Worm (Caenorhabditis elegans) whole organism, L4/young adult: ENCODE results near the gene sru-37.

Source experiments
- W03F9.2 ChIP-seq: fragments of 150-350 bp; optimal IDR thresholded peaks from 2 replicates; lab custom pipeline; 2014; ENCODE audit warnings: missing biosample characterization, missing genetic modification characterization
- dao-5 ChIP-seq: sonication (generic microtip); optimal IDR thresholded peaks from 2 replicates; lab custom pipeline; 2016; ENCODE audit warnings: missing genotype, missing genetic modification characterization, moderate library complexity, missing compliant biosample characterization
- him-1 ChIP-seq: sonication (generic microtip); optimal IDR thresholded peaks from 2 replicates; lab custom pipeline; 2016; ENCODE audit warnings: missing genotype, missing genetic modification reagents, missing genetic modification characterization, missing compliant biosample characterization

DNA sequence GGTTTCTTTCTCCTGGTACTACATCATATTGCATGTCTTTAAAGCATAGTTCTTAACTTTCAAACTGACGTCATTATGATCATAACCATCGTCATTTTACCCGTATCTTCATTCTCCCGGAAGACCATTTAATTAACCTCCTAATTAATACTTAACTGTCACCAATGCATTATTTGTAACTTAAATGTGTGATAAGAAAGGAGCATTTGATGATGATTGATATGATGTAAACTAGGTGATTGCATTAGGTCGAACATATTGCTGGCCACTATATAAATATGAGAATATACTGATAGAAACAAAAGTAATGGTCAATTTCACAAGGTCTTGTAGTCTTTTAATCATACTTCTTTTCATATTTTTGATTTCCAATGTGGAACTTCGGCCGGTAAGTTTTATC is 49.0 kb upstream of the sru-37 start, which contains the start of gene hrg-3:
- no peak for TF ChIP-seq him-1
- no peak for TF ChIP-seq dao-5 (tag; lab: Kevin White, UChicago)
- no peak for TF ChIP-seq W03F9.2 (tag; lab: Kevin White, UChicago)
